Worm (Caenorhabditis elegans) whole organism, L4/young adult: ENCODE measurements around the gene K10C8.4.

ENCODE experiments used
- W03F9.2 ChIP-seq: fragments of 150-350 bp; optimal IDR thresholded peaks from 2 replicates; lab custom pipeline; 2014; ENCODE audit warnings: missing biosample characterization, missing genetic modification characterization
- him-1 ChIP-seq: sonication (generic microtip); optimal IDR thresholded peaks from 2 replicates; lab custom pipeline; 2016; ENCODE audit warnings: missing genotype, missing genetic modification reagents, missing genetic modification characterization, missing compliant biosample characterization

DNA sequence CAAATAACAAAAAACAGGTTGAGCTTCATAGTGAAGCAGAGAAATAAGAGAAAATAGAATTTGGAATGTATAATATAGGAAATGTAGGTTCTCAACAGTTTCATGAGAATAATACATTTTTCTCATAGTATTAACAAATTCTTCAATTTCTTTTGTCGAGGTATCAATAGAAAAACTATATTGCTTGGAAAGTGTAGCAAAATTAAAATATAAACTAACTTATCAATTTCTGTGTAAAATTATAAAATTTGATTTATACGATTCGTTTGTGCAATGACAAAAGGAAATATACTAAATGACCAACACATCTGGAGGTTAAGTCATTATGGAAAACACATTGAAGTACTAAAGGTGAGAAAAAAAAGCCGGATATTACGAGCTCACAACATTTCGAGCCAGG lies 34.4 kb upstream of the K10C8.4 start, which contains the start of gene W05B10.3:
- TF ChIP-seq W03F9.2 (no peak), him-1 (tag; lab: Kevin White, UChicago) (no peak)
